Fruit fly (Drosophila melanogaster): ENCODE data around the gene CG9701.
A peak's percentile ranks its signal among the peaks of the same experiment; 100 is the strongest.

CG9701 gene

dm6 chr3L:16768001-16768652, 34.8 kb downstream of the CG9701 start (continued):
- TF ChIP-seq Ssrp (tag; optimal IDR thresholded peaks at IDR 0.05) (peak; percentile 27), D (optimal IDR thresholded peaks at IDR 0.05) (no peak), D (GFP tag; optimal IDR thresholded peaks at IDR 0.05) (no peak), ttk (GFP tag; IDR thresholded peaks at IDR 0.05) (peak; percentile 15; the same call in 1 of the 2 replicates), tin (GFP tag; optimal IDR thresholded peaks at IDR 0.05) (peak; percentile 66), CG33557 (GFP tag; optimal IDR thresholded peaks at IDR 0.05) (no peak), btn (GFP tag; optimal IDR thresholded peaks at IDR 0.05) (no peak), Doc3 (GFP tag; IDR thresholded peaks at IDR 0.05; ENCODE audit: partially characterized antibody) (0 out of 3 replicates have a peak, but pooled peaks have one; percentile 14), HLH3B (GFP tag; IDR thresholded peaks at IDR 0.05) (peak; percentile 40; the same call in 1 of the 2 replicates), twi (tag; optimal IDR thresholded peaks at IDR 0.05) (peak; percentile 53), danr (GFP tag; IDR thresholded peaks at IDR 0.05) (no peak), CG17385 (GFP tag; optimal IDR thresholded peaks at IDR 0.05) (no peak), CG9932 (GFP tag; IDR thresholded peaks at IDR 0.05) (no peak), CG10654 (GFP tag; optimal IDR thresholded peaks at IDR 0.05) (peak; percentile 26), CG9215 (GFP tag; IDR thresholded peaks at IDR 0.05) (no peak), CG2116 (GFP tag; optimal IDR thresholded peaks at IDR 0.05) (no peak), Nf-YB (GFP tag; optimal IDR thresholded peaks at IDR 0.05) (no peak), CG43689 (GFP tag; IDR thresholded peaks at IDR 0.05) (no peak), Doc2 (GFP tag; IDR thresholded peaks at IDR 0.05) (no peak), jing (GFP tag; optimal IDR thresholded peaks at IDR 0.05) (no peak), CG9609 (GFP tag; optimal IDR thresholded peaks at IDR 0.05) (no peak), vfl (GFP tag; optimal IDR thresholded peaks at IDR 0.05) (no peak), HmgZ (tag; optimal IDR thresholded peaks at IDR 0.05) (no peak), ash1 (GFP tag; optimal IDR thresholded peaks at IDR 0.05) (no peak), croc (GFP tag; conservative IDR thresholded peaks at IDR 0.05) (peak; percentile 32; the same call in 1 of the 3 replicates), BtbVII (GFP tag; optimal IDR thresholded peaks at IDR 0.05) (no peak), ken (GFP tag; IDR thresholded peaks at IDR 0.05) (no peak), Ptx1 (GFP tag; IDR thresholded peaks at IDR 0.05) (peak; percentile 55), Hr39 (optimal IDR thresholded peaks at IDR 0.05) (no peak), CG12236 (GFP tag; optimal IDR thresholded peaks at IDR 0.05) (no peak), MTF-1 (GFP tag; optimal IDR thresholded peaks at IDR 0.05; ENCODE audit: borderline replicate concordance) (no peak), CTCF (GFP tag; optimal IDR thresholded peaks at IDR 0.05) (no peak), Gsc (GFP tag; IDR thresholded peaks at IDR 0.05) (no peak), CG10366 (GFP tag; IDR thresholded peaks at IDR 0.05) (peak; percentile 20; the same call in 1 of the 2 replicates), CG12071 (GFP tag; optimal IDR thresholded peaks at IDR 0.05) (no peak), CG15601 (tag; optimal IDR thresholded peaks at IDR 0.05) (no peak), Awh (GFP tag; IDR thresholded peaks at IDR 0.05) (no peak), CG8924 (tag; optimal IDR thresholded peaks at IDR 0.05) (peak; percentile 45), CG10274 (GFP tag; optimal IDR thresholded peaks at IDR 0.05) (no peak), CG12391 (tag; optimal IDR thresholded peaks at IDR 0.05) (peak; percentile 45), CG9727 (GFP tag; optimal IDR thresholded peaks at IDR 0.05) (peak; percentile 63), CG1647 (GFP tag; optimal IDR thresholded peaks at IDR 0.05) (no peak), da (GFP tag; optimal IDR thresholded peaks at IDR 0.05) (no peak), vvl (GFP tag; IDR thresholded peaks at IDR 0.05) (peak; percentile 49; the same call in 1 of the 2 replicates), fu2 (GFP tag; optimal IDR thresholded peaks at IDR 0.05) (no peak), CG2678 (tag; optimal IDR thresholded peaks at IDR 0.05) (peak; percentile 50), CG14710 (tag; optimal IDR thresholded peaks at IDR 0.05) (peak; percentile 25), CG7372 (GFP tag; IDR thresholded peaks at IDR 0.05) (no peak), CrebB (tag; optimal IDR thresholded peaks at IDR 0.05) (no peak), salm (tag; optimal IDR thresholded peaks at IDR 0.05) (no peak), Jarid2 (GFP tag; optimal IDR thresholded peaks at IDR 0.05) (no peak), CG8359 (GFP tag; optimal IDR thresholded peaks at IDR 0.05; ENCODE audit: borderline replicate concordance) (no peak)
